Fruit fly (Drosophila melanogaster): Measurements from ENCODE around the gene CG2017.

The CG2017 gene

DNA sequence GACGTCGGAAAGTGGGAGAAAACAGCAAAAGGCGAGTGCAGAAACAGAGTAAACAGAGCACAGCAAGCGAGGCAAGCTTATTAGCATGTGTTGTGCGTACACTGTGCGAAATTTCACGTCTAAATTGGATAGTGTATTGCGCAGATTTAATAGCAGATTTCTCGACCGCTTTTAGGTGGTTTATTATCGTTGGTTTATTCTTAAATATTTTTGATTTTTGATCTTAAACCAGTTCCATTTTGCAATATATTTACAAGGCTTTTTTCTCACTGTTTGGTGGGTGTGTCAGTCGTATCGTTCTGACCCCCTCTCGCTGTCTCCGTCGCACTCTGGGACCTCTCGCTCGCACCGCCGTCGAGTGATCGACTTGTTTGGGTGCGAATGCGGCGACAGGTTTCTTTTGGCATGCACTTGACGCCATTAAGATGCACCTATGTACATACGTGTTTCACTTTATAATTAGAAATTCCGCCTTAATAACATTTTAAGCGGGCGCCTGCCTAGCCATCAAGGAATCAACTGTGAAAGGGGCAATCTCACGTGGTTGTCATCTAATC lies 28.2 kb downstream of the CG2017 start (continued):
- TF ChIP-seq her (GFP tag; optimal IDR thresholded peaks at IDR 0.05): no peak
- no peak for TF ChIP-seq pzg (GFP tag; optimal IDR thresholded peaks at IDR 0.05)
- no peak for TF ChIP-seq knrl (GFP tag; IDR thresholded peaks at IDR 0.05; ENCODE audit: partially characterized antibody)
- no peak for TF ChIP-seq CG15479 (GFP tag; optimal IDR thresholded peaks at IDR 0.05)
- TF ChIP-seq CG12942 (GFP tag; optimal IDR thresholded peaks at IDR 0.05): no peak
- TF ChIP-seq CG8089 (GFP tag; optimal IDR thresholded peaks at IDR 0.05): no peak
- no peak for TF ChIP-seq Stat92E (GFP tag; optimal IDR thresholded peaks at IDR 0.05)
- no peak for TF ChIP-seq aop (GFP tag; IDR thresholded peaks at IDR 0.05)
- TF ChIP-seq so (GFP tag; IDR thresholded peaks at IDR 0.05): 0 out of 3 replicates have a peak, but pooled peaks have one; percentile 39
- no peak for TF ChIP-seq CG1233 (GFP tag; optimal IDR thresholded peaks at IDR 0.05)
- no peak for TF ChIP-seq ems (GFP tag; optimal IDR thresholded peaks at IDR 0.05)
- TF ChIP-seq YL-1 (GFP tag; optimal IDR thresholded peaks at IDR 0.05): no peak
- TF ChIP-seq tio (GFP tag; optimal IDR thresholded peaks at IDR 0.05): no peak
- no peak for TF ChIP-seq NC2β (GFP tag; optimal IDR thresholded peaks at IDR 0.05)
- TF ChIP-seq Med (GFP tag): peak; percentile 83
- no peak for TF ChIP-seq CG11695 (GFP tag; IDR thresholded peaks at IDR 0.05)
- TF ChIP-seq CG8290 (GFP tag; optimal IDR thresholded peaks at IDR 0.05): no peak
- no peak for TF ChIP-seq CG8290 (tag; optimal IDR thresholded peaks at IDR 0.05)
- TF ChIP-seq zf30C (GFP tag; optimal IDR thresholded peaks at IDR 0.05): no peak
- TF ChIP-seq emc (GFP tag; optimal IDR thresholded peaks at IDR 0.05): no peak
- TF ChIP-seq Pdp1 (GFP tag; optimal IDR thresholded peaks at IDR 0.05): peak in 1 of 2 experiments; percentile 24
- no peak for TF ChIP-seq CG30403 (GFP tag; optimal IDR thresholded peaks at IDR 0.05)
- TF ChIP-seq Hsf (GFP tag; optimal IDR thresholded peaks at IDR 0.05): no peak
- no peak for TF ChIP-seq tna (GFP tag; IDR thresholded peaks at IDR 0.05; ENCODE audit: partially characterized antibody)
- TF ChIP-seq HmgD (GFP tag; optimal IDR thresholded peaks at IDR 0.05): no peak
- TF ChIP-seq ac (GFP tag; optimal IDR thresholded peaks at IDR 0.05): no peak
- TF ChIP-seq fru (optimal IDR thresholded peaks at IDR 0.05): no peak
- TF ChIP-seq unc-4 (GFP tag; IDR thresholded peaks at IDR 0.05; ENCODE audit: partially characterized antibody): no peak
- no peak for TF ChIP-seq CG14667 (GFP tag; IDR thresholded peaks at IDR 0.05)
- no peak for TF ChIP-seq CG10431 (GFP tag; optimal IDR thresholded peaks at IDR 0.05)
- no peak for TF ChIP-seq fd64A (GFP tag; optimal IDR thresholded peaks at IDR 0.05)
- TF ChIP-seq Asciz (GFP tag; optimal IDR thresholded peaks at IDR 0.05): no peak
- TF ChIP-seq CG9817 (tag; optimal IDR thresholded peaks at IDR 0.05): no peak
- TF ChIP-seq repo (GFP tag; optimal IDR thresholded peaks at IDR 0.05): no peak
- TF ChIP-seq CG43689 (GFP tag; IDR thresholded peaks at IDR 0.05): no peak
- peak; percentile 49; the same call in 1 of the 2 replicates for TF ChIP-seq Ptx1 (GFP tag; IDR thresholded peaks at IDR 0.05)
- no peak for TF ChIP-seq CG18599 (GFP tag; optimal IDR thresholded peaks at IDR 0.05)
- peak; percentile 75 for TF ChIP-seq sens (GFP tag)
- no peak for TF ChIP-seq TFAM (GFP tag; optimal IDR thresholded peaks at IDR 0.05)
- no peak for TF ChIP-seq Doc2 (GFP tag; IDR thresholded peaks at IDR 0.05)
- no peak for TF ChIP-seq lilli (GFP tag; optimal IDR thresholded peaks at IDR 0.05)
- peak; percentile 42 for TF ChIP-seq Sox102F (GFP tag; optimal IDR thresholded peaks at IDR 0.05)
- TF ChIP-seq Sin3A (optimal IDR thresholded peaks at IDR 0.05): no peak
- no peak for TF ChIP-seq bowl (GFP tag; IDR thresholded peaks at IDR 0.05)
- TF ChIP-seq Eip74EF (GFP tag; optimal IDR thresholded peaks at IDR 0.05): no peak
- peak in 1 of 2 experiments; percentile 19 for TF ChIP-seq Hr51 (GFP tag; optimal IDR thresholded peaks at IDR 0.05)
- no peak for TF ChIP-seq PHDP (tag; optimal IDR thresholded peaks at IDR 0.05)
- no peak for TF ChIP-seq MTF-1 (GFP tag; optimal IDR thresholded peaks at IDR 0.05; ENCODE audit: borderline replicate concordance)
- TF ChIP-seq Spps (tag; optimal IDR thresholded peaks at IDR 0.05): no peak
- TF ChIP-seq cas (GFP tag; IDR thresholded peaks at IDR 0.05): no peak
- TF ChIP-seq dm (GFP tag; optimal IDR thresholded peaks at IDR 0.05): no peak
